Fruit fly (Drosophila melanogaster) whole organism, pupa: ENCODE measurements around the gene Bgb.

ENCODE experiments used
- CG34367 ChIP-seq: fragments of 200-800 bp; sonication (Bioruptor generic); optimal IDR thresholded peaks from 2 replicates; lab custom pipeline; 2018; ENCODE audit warnings: missing biosample characterization, mild to moderate bottlenecking, missing genetic modification characterization
- CG8301 ChIP-seq: fragments of 200-800 bp; sonication (Bioruptor generic); optimal IDR thresholded peaks from 2 replicates; lab custom pipeline; 2018; ENCODE audit warnings: missing biosample characterization, mild to moderate bottlenecking, missing genetic modification characterization
- EcR ChIP-seq: fragments of 200-800 bp; sonication (Bioruptor generic); optimal IDR thresholded peaks from 3 replicates; lab custom pipeline; 2019; ENCODE audit warnings: missing biosample characterization, missing genetic modification characterization, mild to moderate bottlenecking, moderate library complexity, missing genetic modification reagents
- Ets98B ChIP-seq: fragments of 200-800 bp; sonication (Bioruptor generic); IDR thresholded peaks from 2 replicates; pipeline ENCODE4 v1.3.6; 2022; ENCODE audit warnings: missing biosample characterization, missing genetic modification characterization
- Pif1B ChIP-seq: fragments of 200-800 bp; sonication (Bioruptor generic); optimal IDR thresholded peaks from 3 replicates; lab custom pipeline; 2016; ENCODE audit warnings: missing biosample characterization, missing genetic modification characterization
- Snoo ChIP-seq: fragments of 200-800 bp; sonication (Bioruptor generic); optimal IDR thresholded peaks from 3 replicates; lab custom pipeline; 2017; ENCODE audit warnings: missing biosample characterization, mild to moderate bottlenecking, missing genetic modification characterization, inconsistent platforms
- gl ChIP-seq: fragments of 200-800 bp; sonication (Bioruptor generic); optimal IDR thresholded peaks from 2 replicates; lab custom pipeline; 2018; ENCODE audit warnings: missing biosample characterization, mild to moderate bottlenecking, missing genetic modification characterization
- rn ChIP-seq: fragments of 200-800 bp; sonication (Bioruptor generic); IDR thresholded peaks from 2 replicates; pipeline ENCODE4 v1.3.6; 2022; ENCODE audit warnings: missing biosample characterization, missing genetic modification characterization

DNA sequence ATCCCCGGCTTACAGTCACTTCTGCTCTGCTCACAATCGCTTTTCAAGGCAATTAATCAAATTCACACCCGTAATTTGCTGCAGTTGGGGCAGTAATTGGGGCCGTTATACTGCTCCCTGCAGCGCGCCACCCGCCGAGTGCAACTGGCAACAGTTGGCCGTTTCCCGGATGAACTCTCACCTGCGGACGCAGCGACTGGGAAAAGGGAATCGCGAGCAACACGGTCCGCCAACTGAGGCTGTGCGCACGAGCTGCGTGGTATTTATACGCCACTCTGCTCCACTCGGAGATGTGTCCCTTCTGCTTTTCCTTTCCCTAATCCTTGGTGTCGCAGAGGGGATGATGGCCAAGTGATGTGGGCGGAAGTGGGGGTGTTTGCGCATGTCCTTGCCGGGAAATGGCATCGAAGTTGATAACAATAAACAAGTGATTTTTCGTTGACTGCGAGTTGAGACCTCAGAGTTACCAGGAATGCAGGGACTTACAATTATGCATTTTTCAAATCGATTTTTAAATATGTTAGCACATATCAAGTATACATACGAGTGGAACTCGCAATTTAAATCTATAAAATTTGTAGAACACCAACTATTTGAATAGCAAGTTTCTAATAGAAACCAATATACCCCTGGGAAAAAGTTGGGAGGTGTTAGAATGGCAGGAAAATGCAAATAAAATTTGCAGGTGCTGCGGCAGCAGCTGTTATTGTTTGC lies 10.3 kb upstream of the Bgb start, which contains the start of gene GC:
- no peak for TF ChIP-seq gl (tag; lab: Kevin White, UChicago)
- TF ChIP-seq CG8301 (tag; lab: Kevin White, UChicago) = no peak
- no peak for TF ChIP-seq Pif1B (GFP tag; lab: Kevin White, UChicago)
- TF ChIP-seq EcR (GFP tag; lab: Kevin White, UChicago) = no peak
- TF ChIP-seq rn = no peak
- TF ChIP-seq Ets98B = 0 out of 2 replicates have a peak, but pooled peaks have one; percentile 10
- TF ChIP-seq Snoo (tag; lab: Kevin White, UChicago) = no peak
- TF ChIP-seq CG34367 (tag; lab: Kevin White, UChicago) = peak; percentile 13
